Fruit fly (Drosophila melanogaster): ENCODE results near the gene Ir85a.

The Ir85a gene

DNA sequence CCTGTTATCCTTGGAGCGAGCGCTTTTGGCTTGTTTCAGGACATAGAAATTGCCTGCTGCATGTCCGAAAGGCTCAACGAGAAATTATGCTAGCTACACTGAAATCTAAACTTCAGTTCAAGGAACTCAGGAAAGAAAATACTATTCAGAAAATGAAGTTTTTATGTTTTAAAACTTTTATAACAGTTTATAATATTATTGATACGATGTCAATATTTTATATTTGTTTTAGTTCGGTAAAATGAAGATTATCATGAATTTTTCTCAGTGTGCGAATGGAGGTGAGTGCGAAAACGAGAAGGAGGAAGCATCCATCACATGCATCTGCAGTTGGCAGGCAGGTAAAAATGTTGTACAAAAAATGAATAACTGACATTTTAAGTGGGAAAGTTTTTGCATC is 48.1 kb upstream of the Ir85a start (continued):
- TF ChIP-seq Bgb (GFP tag; IDR thresholded peaks at IDR 0.05; ENCODE audit: partially characterized antibody) (no peak), Nf-YA (GFP tag; IDR thresholded peaks at IDR 0.05) (peak; percentile 54), CG12744 (GFP tag; optimal IDR thresholded peaks at IDR 0.05) (no peak), CG15601 (tag; optimal IDR thresholded peaks at IDR 0.05) (peak; percentile 55), Hmx (GFP tag; optimal IDR thresholded peaks at IDR 0.05) (no peak), CG15073 (GFP tag; optimal IDR thresholded peaks at IDR 0.05) (no peak), p53 (GFP tag; optimal IDR thresholded peaks at IDR 0.05) (no peak), Hey (tag; optimal IDR thresholded peaks at IDR 0.05) (no peak), phol (tag; optimal IDR thresholded peaks at IDR 0.05) (peak; percentile 73), zfh1 (GFP tag; IDR thresholded peaks at IDR 0.05) (peak; percentile 64; the same call in 1 of the 3 replicates), wek (GFP tag; optimal IDR thresholded peaks at IDR 0.05) (no peak), HLH54F (GFP tag; optimal IDR thresholded peaks at IDR 0.05) (no peak), CG14965 (GFP tag; optimal IDR thresholded peaks at IDR 0.05; ENCODE audit: borderline replicate concordance) (no peak), CG11085 (GFP tag; IDR thresholded peaks at IDR 0.05) (0 out of 2 replicates have a peak, but pooled peaks have one; percentile 22), CG2116 (GFP tag; optimal IDR thresholded peaks at IDR 0.05) (peak; percentile 13), Fer3 (tag; optimal IDR thresholded peaks at IDR 0.05) (peak; percentile 31), CG10565 (GFP tag; optimal IDR thresholded peaks at IDR 0.05) (no peak), CG8924 (tag; optimal IDR thresholded peaks at IDR 0.05) (peak; percentile 71), unc-4 (GFP tag; IDR thresholded peaks at IDR 0.05; ENCODE audit: partially characterized antibody) (no peak), ERR (GFP tag; optimal IDR thresholded peaks at IDR 0.05) (no peak), Med (GFP tag) (peak; percentile 70), vvl (GFP tag; IDR thresholded peaks at IDR 0.05) (peak; percentile 73), sisA (GFP tag; IDR thresholded peaks at IDR 0.05) (peak; percentile 64; the same call in 1 of the 2 replicates), CG4328 (GFP tag; optimal IDR thresholded peaks at IDR 0.05) (no peak), CG15479 (GFP tag; optimal IDR thresholded peaks at IDR 0.05) (peak; percentile 24), Aef1 (GFP tag; IDR thresholded peaks at IDR 0.05) (no peak), Kr (GFP tag; optimal IDR thresholded peaks at IDR 0.05) (no peak), Ptx1 (GFP tag; IDR thresholded peaks at IDR 0.05) (peak; percentile 56; the same call in 1 of the 2 replicates), Dp (GFP tag; optimal IDR thresholded peaks at IDR 0.05) (no peak), CG6254 (GFP tag; optimal IDR thresholded peaks at IDR 0.05) (peak; percentile 20), CG1603 (tag; optimal IDR thresholded peaks at IDR 0.05) (peak; percentile 35), pros (GFP tag; optimal IDR thresholded peaks at IDR 0.05) (no peak), crc (GFP tag; optimal IDR thresholded peaks at IDR 0.05) (no peak), Tbp (GFP tag; optimal IDR thresholded peaks at IDR 0.05) (no peak), E2f2 (GFP tag; IDR thresholded peaks at IDR 0.05) (peak; percentile 37; the same call in 1 of the 2 replicates), vnd (GFP tag; IDR thresholded peaks at IDR 0.05; ENCODE audit: partially characterized antibody) (no peak), Vsx1 (GFP tag; optimal IDR thresholded peaks at IDR 0.05) (no peak), odd (GFP tag; optimal IDR thresholded peaks at IDR 0.05) (no peak), Optix (GFP tag; IDR thresholded peaks at IDR 0.05) (no peak), MBD-R2 (GFP tag; IDR thresholded peaks at IDR 0.05) (peak; percentile 15; the same call in 1 of the 2 replicates), Side (GFP tag; optimal IDR thresholded peaks at IDR 0.05) (no peak), CG12769 (tag; optimal IDR thresholded peaks at IDR 0.05) (peak; percentile 7), TFAM (GFP tag; optimal IDR thresholded peaks at IDR 0.05) (no peak), CG34376 (GFP tag; optimal IDR thresholded peaks at IDR 0.05) (no peak), pho (GFP tag; optimal IDR thresholded peaks at IDR 0.05) (no peak), amos (GFP tag; IDR thresholded peaks at IDR 0.05; ENCODE audit: partially characterized antibody) (no peak), twi (tag; optimal IDR thresholded peaks at IDR 0.05) (no peak), HmgD (GFP tag; optimal IDR thresholded peaks at IDR 0.05) (no peak), bsh (GFP tag; optimal IDR thresholded peaks at IDR 0.05) (peak in 1 of 2 experiments; percentile 75), tio (GFP tag; optimal IDR thresholded peaks at IDR 0.05) (peak; percentile 44), lmd (GFP tag; IDR thresholded peaks at IDR 0.05) (peak; percentile 59)

Measured in whole organism, embryonic.